Fruit fly (Drosophila melanogaster) Kc167 (cell line): ENCODE results near the gene CG14694.

Experiments
- Myc ChIP-seq: fragments of >200 bp; optimal IDR thresholded peaks from 2 replicates; lab custom pipeline; 2017; ENCODE audit warnings: missing external identifiers
- Sin3A ChIP-seq: fragments of >200 bp; optimal IDR thresholded peaks from 2 replicates; lab custom pipeline; 2018; ENCODE audit warnings: missing external identifiers
- ttk ChIP-seq: sonication (Bioruptor generic); optimal IDR thresholded peaks from 2 replicates; lab custom pipeline; 2017; ENCODE audit warnings: missing external identifiers

dm6 chr3R:10815032-10815431 lies 44.6 kb downstream of the CG14694 start, which contains the start of the genes CG14693 and TTLL15:
- TF ChIP-seq Sin3A (lab: Kevin White, UChicago) (no peak), Myc (no peak), ttk (lab: Kevin White, UChicago) (no peak)
